Worm (Caenorhabditis elegans) whole organism, L3 larva: ENCODE results near the gene ssp-35.
A peak's percentile ranks its signal among the peaks of the same experiment; 100 is the strongest.

ENCODE experiments used
- R02D3.7 ChIP-seq: fragments of 150-350 bp; optimal IDR thresholded peaks from 2 replicates; lab custom pipeline; 2014; ENCODE audit warnings: missing biosample characterization, missing genetic modification characterization
- ZK546.5 ChIP-seq: sonication (generic microtip); optimal IDR thresholded peaks from 2 replicates; lab custom pipeline; 2017; ENCODE audit warnings: missing biosample characterization, missing genetic modification characterization
- aly-2 ChIP-seq: fragments of 150-350 bp; optimal IDR thresholded peaks from 2 replicates; lab custom pipeline; 2014; ENCODE audit warnings: missing biosample characterization, missing genetic modification characterization
- ama-1 ChIP-seq: fragments of 150-350 bp; optimal IDR thresholded peaks from 2 replicates; lab custom pipeline; 2018
- ceh-16 ChIP-seq: sonication (generic microtip); optimal IDR thresholded peaks from 2 replicates; lab custom pipeline; 2017; ENCODE audit warnings: missing biosample characterization, missing genetic modification characterization
- ceh-28 ChIP-seq: fragments of 150-350 bp; optimal IDR thresholded peaks from 2 replicates; lab custom pipeline; 2014; ENCODE audit warnings: missing biosample characterization, missing genetic modification reagents, missing genetic modification characterization
- ceh-82 ChIP-seq: fragments of 150-350 bp; optimal IDR thresholded peaks from 2 replicates; lab custom pipeline; 2014; ENCODE audit warnings: missing biosample characterization, missing genetic modification characterization
- ceh-9 ChIP-seq: sonication (generic microtip); optimal IDR thresholded peaks from 2 replicates; lab custom pipeline; 2018; ENCODE audit warnings: missing biosample characterization, missing genetic modification characterization
- daf-12 ChIP-seq: fragments of 150-350 bp; optimal IDR thresholded peaks from 2 replicates; lab custom pipeline; 2014; ENCODE audit warnings: missing biosample characterization, missing genetic modification reagents, missing genetic modification characterization
- egl-27 ChIP-seq: sonication (generic microtip); optimal IDR thresholded peaks from 4 replicates; lab custom pipeline; 2017; ENCODE audit warnings: missing biosample characterization, missing genetic modification reagents, missing genetic modification characterization
- egl-5 ChIP-seq: fragments of 150-350 bp; optimal IDR thresholded peaks from 2 replicates; lab custom pipeline; 2017; ENCODE audit warnings: missing biosample characterization, missing genetic modification reagents, missing genetic modification characterization, inconsistent platforms
- elt-1 ChIP-seq: fragments of 150-350 bp; optimal IDR thresholded peaks from 2 replicates; lab custom pipeline; 2014; ENCODE audit warnings: missing biosample characterization, missing genetic modification characterization
- elt-2 ChIP-seq: sonication (generic microtip); optimal IDR thresholded peaks from 2 replicates; lab custom pipeline; 2016; ENCODE audit warnings: missing genetic modification reagents, mild to moderate bottlenecking, missing genetic modification characterization, missing compliant biosample characterization
- elt-3 ChIP-seq, 3 experiments: fragments of 150-350 bp in 1 of 3; sonication (generic microtip) in 2 of 3; optimal IDR thresholded peaks; 2 replicates in 2 of 3; 4 replicates in 1 of 3; lab custom pipeline; 2014 to 2017; ENCODE audit warnings: missing biosample characterization in 3 of 3, missing genetic modification characterization in 3 of 3
- eor-1 ChIP-seq, 2 experiments: fragments of 150-350 bp; optimal IDR thresholded peaks; 2 replicates each; lab custom pipeline; 2014 to 2018; ENCODE audit warnings: missing biosample characterization in 2 of 2, missing genetic modification characterization in 2 of 2
- fkh-10 ChIP-seq: sonication (generic microtip); optimal IDR thresholded peaks from 2 replicates; lab custom pipeline; 2017; ENCODE audit warnings: missing biosample characterization, missing genetic modification reagents, missing genetic modification characterization
- fkh-2 ChIP-seq: fragments of 150-350 bp; optimal IDR thresholded peaks from 2 replicates; lab custom pipeline; 2014; ENCODE audit warnings: missing biosample characterization, missing genetic modification reagents, missing genetic modification characterization
- fos-1 ChIP-seq: fragments of 150-350 bp; optimal IDR thresholded peaks from 2 replicates; lab custom pipeline; 2014; ENCODE audit warnings: missing biosample characterization, missing genetic modification characterization
- hmg-11 ChIP-seq: sonication (generic microtip); optimal IDR thresholded peaks from 2 replicates; lab custom pipeline; 2016; ENCODE audit warnings: missing genetic modification characterization, missing compliant biosample characterization
- jun-1 ChIP-seq: fragments of 150-350 bp; optimal IDR thresholded peaks from 2 replicates; lab custom pipeline; 2014; ENCODE audit warnings: missing biosample characterization, missing genetic modification reagents, missing genetic modification characterization
- lin-15B ChIP-seq: fragments of 150-350 bp; optimal IDR thresholded peaks from 2 replicates; lab custom pipeline; 2014; ENCODE audit warnings: missing biosample characterization, missing genetic modification characterization
- lsy-12 ChIP-seq: sonication (generic microtip); optimal IDR thresholded peaks from 2 replicates; lab custom pipeline; 2016; ENCODE audit warnings: mild to moderate bottlenecking, missing genetic modification characterization, missing compliant biosample characterization
- mdl-1 ChIP-seq: fragments of 150-350 bp; optimal IDR thresholded peaks from 2 replicates; lab custom pipeline; 2014; ENCODE audit warnings: missing biosample characterization, missing genetic modification characterization
- mml-1 ChIP-seq: fragments of 150-350 bp; sonication (generic microtip); optimal IDR thresholded peaks from 3 replicates; lab custom pipeline; 2014; ENCODE audit warnings: missing biosample characterization, missing genetic modification characterization
- nfya-1 ChIP-seq: sonication (generic microtip); optimal IDR thresholded peaks from 2 replicates; lab custom pipeline; 2017; ENCODE audit warnings: missing genetic modification characterization, mild to moderate bottlenecking, missing compliant biosample characterization, antibody characterized with exemption, moderate library complexity; ENCODE audit not compliant: insufficient read depth
- nhr-11 ChIP-seq: fragments of 150-350 bp; optimal IDR thresholded peaks from 2 replicates; lab custom pipeline; 2014; ENCODE audit warnings: missing biosample characterization, missing genetic modification characterization
- nhr-12 ChIP-seq: fragments of 150-350 bp; optimal IDR thresholded peaks from 2 replicates; lab custom pipeline; 2014; ENCODE audit warnings: missing biosample characterization, missing genetic modification characterization
- nhr-23 ChIP-seq: fragments of 150-350 bp; optimal IDR thresholded peaks from 2 replicates; lab custom pipeline; 2014; ENCODE audit warnings: missing biosample characterization, missing genetic modification reagents, missing genetic modification characterization
- nhr-25 ChIP-seq: sonication (generic microtip); optimal IDR thresholded peaks from 2 replicates; lab custom pipeline; 2017; ENCODE audit warnings: missing biosample characterization, missing genetic modification characterization
- nhr-28 ChIP-seq: fragments of 150-350 bp; optimal IDR thresholded peaks from 2 replicates; lab custom pipeline; 2014; ENCODE audit warnings: missing biosample characterization, missing genetic modification characterization
- nhr-43 ChIP-seq: sonication (generic microtip); optimal IDR thresholded peaks from 2 replicates; lab custom pipeline; 2016; ENCODE audit warnings: mild to moderate bottlenecking, missing genetic modification characterization, missing compliant biosample characterization; ENCODE audit not compliant: poor library complexity, severe bottlenecking
- nhr-67 ChIP-seq: fragments of 150-350 bp; optimal IDR thresholded peaks from 2 replicates; lab custom pipeline; 2014; ENCODE audit warnings: missing biosample characterization, missing genetic modification characterization
- nhr-76 ChIP-seq: fragments of 150-350 bp; sonication (generic microtip); optimal IDR thresholded peaks from 5 replicates; lab custom pipeline; 2014; ENCODE audit warnings: missing biosample characterization, missing genetic modification characterization
- nhr-77 ChIP-seq: fragments of 150-350 bp; optimal IDR thresholded peaks from 2 replicates; lab custom pipeline; 2014; ENCODE audit warnings: missing biosample characterization, missing genetic modification characterization
- pha-4 ChIP-seq: fragments of 150-350 bp; optimal IDR thresholded peaks from 2 replicates; lab custom pipeline; 2014; ENCODE audit warnings: missing biosample characterization, missing genetic modification reagents, missing genetic modification characterization
- pqm-1 ChIP-seq: fragments of 150-350 bp; optimal IDR thresholded peaks from 2 replicates; lab custom pipeline; 2017; ENCODE audit warnings: missing biosample characterization, missing genetic modification characterization, inconsistent platforms
- sea-2 ChIP-seq: fragments of 150-350 bp; sonication (generic microtip); optimal IDR thresholded peaks from 4 replicates; lab custom pipeline; 2014; ENCODE audit warnings: missing biosample characterization, missing genetic modification reagents, missing genetic modification characterization
- skn-1 ChIP-seq: fragments of 150-350 bp; optimal IDR thresholded peaks from 2 replicates; lab custom pipeline; 2014; ENCODE audit warnings: missing biosample characterization, missing genetic modification characterization
- snpc-4 ChIP-seq: fragments of 150-350 bp; optimal IDR thresholded peaks from 2 replicates; lab custom pipeline; 2014; ENCODE audit warnings: missing biosample characterization, missing genetic modification characterization
- tbx-2 ChIP-seq: sonication (generic microtip); optimal IDR thresholded peaks from 2 replicates; lab custom pipeline; 2016; ENCODE audit warnings: mild to moderate bottlenecking, missing genetic modification characterization, missing compliant biosample characterization
- unc-39 ChIP-seq: sonication (generic microtip); optimal IDR thresholded peaks from 4 replicates; lab custom pipeline; 2017; ENCODE audit warnings: missing biosample characterization, missing genetic modification characterization
- unc-62 ChIP-seq: fragments of 150-350 bp; sonication (generic microtip); optimal IDR thresholded peaks from 4 replicates; lab custom pipeline; 2014; ENCODE audit warnings: missing biosample characterization, missing genetic modification reagents, missing genetic modification characterization
- ztf-11 ChIP-seq: fragments of 150-350 bp; optimal IDR thresholded peaks from 2 replicates; lab custom pipeline; 2014; ENCODE audit warnings: missing biosample characterization, missing genetic modification characterization
- ztf-4 ChIP-seq: fragments of 150-350 bp; optimal IDR thresholded peaks from 2 replicates; lab custom pipeline; 2014; ENCODE audit warnings: missing biosample characterization, missing genetic modification characterization

ssp-35 gene

DNA sequence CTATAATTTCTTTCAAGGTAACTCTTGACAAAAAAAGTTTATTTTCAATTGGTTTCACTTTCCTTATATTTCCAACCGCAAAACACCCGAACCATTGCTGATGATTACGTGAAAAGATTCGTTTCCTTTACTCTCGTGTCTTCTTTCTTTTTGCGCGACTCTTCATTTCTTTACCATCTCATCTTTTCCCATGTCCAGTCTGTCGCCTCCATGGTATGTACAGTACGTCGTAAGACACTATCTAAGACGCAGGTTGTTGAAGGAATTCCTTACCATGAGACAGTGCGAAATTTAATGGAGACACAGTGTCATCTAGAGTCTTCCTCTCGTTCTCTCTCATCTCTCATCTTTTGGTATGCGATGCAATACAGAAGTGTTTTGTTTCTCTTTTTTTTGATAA, 36.5 kb upstream of the ssp-35 start:
- TF ChIP-seq nhr-43 (tag; lab: Kevin White, UChicago) (peak; percentile 20), nhr-23 (tag; lab: Kevin White, UChicago) (peak; percentile 81), fkh-2 (tag; lab: Kevin White, UChicago) (no peak), lsy-12 (tag; lab: Kevin White, UChicago) (peak; percentile 2), elt-1 (peak; percentile 43), skn-1 (tag; lab: Kevin White, UChicago) (no peak), R02D3.7 (tag; lab: Kevin White, UChicago) (peak; percentile 17), unc-39 (no peak), ceh-9 (no peak), pha-4 (tag; lab: Kevin White, UChicago) (peak; percentile 91), ztf-4 (tag; lab: Kevin White, UChicago) (peak; percentile 47), fkh-10 (no peak), sea-2 (GFP tag; lab: Kevin White, UChicago) (no peak), elt-3 (tag; optimal IDR thresholded peaks at IDR 0.05; lab: Kevin White, UChicago) (peak in 1 of 3 experiments; percentile 56), egl-27 (tag; lab: Kevin White, UChicago) (peak; percentile 42), ceh-16 (tag; lab: Kevin White, UChicago) (no peak), ZK546.5 (tag; lab: Kevin White, UChicago) (no peak), nhr-67 (no peak), daf-12 (tag; lab: Kevin White, UChicago) (no peak), ceh-82 (tag; lab: Kevin White, UChicago) (no peak), elt-2 (peak; percentile 74), ama-1 (lab: Kevin White, UChicago) (peak; percentile 55), eor-1 (tag; optimal IDR thresholded peaks at IDR 0.05; lab: Kevin White, UChicago) (no peak), nfya-1 (peak; percentile 50), egl-5 (tag; lab: Kevin White, UChicago) (no peak), fos-1 (tag; lab: Kevin White, UChicago) (no peak), ztf-11 (tag; lab: Kevin White, UChicago) (no peak), mdl-1 (tag; lab: Kevin White, UChicago) (peak; percentile 25), ceh-28 (tag; lab: Kevin White, UChicago) (peak; percentile 58), nhr-25 (peak; percentile 94), nhr-12 (no peak), jun-1 (tag; lab: Kevin White, UChicago) (peak; percentile 62), lin-15B (tag; lab: Kevin White, UChicago) (no peak), nhr-76 (tag; lab: Kevin White, UChicago) (no peak), nhr-11 (tag; lab: Kevin White, UChicago) (no peak), nhr-77 (tag; lab: Kevin White, UChicago) (no peak), pqm-1 (peak; percentile 45), snpc-4 (tag; lab: Kevin White, UChicago) (peak; percentile 33), hmg-11 (no peak), tbx-2 (tag; lab: Kevin White, UChicago) (no peak), aly-2 (tag; lab: Kevin White, UChicago) (no peak), unc-62 (peak; percentile 58), mml-1 (tag; lab: Kevin White, UChicago) (no peak), nhr-28 (no peak)

DNA sequence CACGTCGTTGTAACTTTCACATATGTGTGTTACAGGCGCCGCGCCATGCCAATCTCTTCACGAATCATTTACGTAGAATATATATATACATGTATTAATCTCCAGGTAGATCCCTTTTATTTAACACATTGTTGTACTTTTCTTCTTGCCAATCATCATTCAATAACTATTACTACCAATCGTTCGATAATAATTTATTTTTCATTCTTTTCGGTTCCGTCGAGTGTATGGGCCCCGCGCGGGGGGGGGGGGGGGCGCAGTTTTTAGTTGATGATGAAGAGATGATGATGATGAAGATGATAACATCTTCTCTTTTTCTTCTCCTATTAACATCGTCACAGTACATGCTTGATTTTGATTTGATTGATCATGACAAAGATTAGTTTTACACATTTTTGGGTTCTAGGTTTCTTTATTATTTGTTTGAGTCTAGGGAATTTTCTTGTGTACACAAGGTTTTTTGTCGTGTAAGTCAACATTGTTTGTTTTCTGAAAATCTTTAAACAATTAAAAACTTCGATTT, 35.7 kb upstream of the ssp-35 start:
- TF ChIP-seq egl-27 (tag; lab: Kevin White, UChicago) (no peak), elt-1 (peak; percentile 79), pha-4 (tag; lab: Kevin White, UChicago) (peak; percentile 68), skn-1 (tag; lab: Kevin White, UChicago) (no peak), nhr-23 (tag; lab: Kevin White, UChicago) (peak; percentile 23)
